Fruit fly (Drosophila melanogaster) whole organism, embryonic: Measurements from ENCODE around the gene MED14.
A peak's percentile ranks its signal among the peaks of the same experiment; 100 is the strongest.

Experiments
- Adf1 ChIP-seq: fragments of 200-800 bp; sonication (Bioruptor generic); IDR thresholded peaks from 2 replicates; pipeline ENCODE4 v1.3.6; 2022; ENCODE audit warnings: missing biosample characterization, missing genetic modification characterization
- Awh ChIP-seq: fragments of 200-800 bp; sonication (Bioruptor generic); IDR thresholded peaks from 2 replicates; pipeline ENCODE4, ENCODE4 v1.3.6; 2022; ENCODE audit warnings: missing biosample characterization, missing genetic modification characterization
- C15 ChIP-seq: fragments of 200-800 bp; sonication (Bioruptor generic); IDR thresholded peaks from 3 replicates; pipeline ENCODE4 v1.3.6; 2022; ENCODE audit warnings: missing biosample characterization, missing genetic modification characterization
- CG11085 ChIP-seq: fragments of 200-800 bp; sonication (Bioruptor generic); IDR thresholded peaks from 2 replicates; pipeline ENCODE4 v1.3.6; 2022; ENCODE audit warnings: missing biosample characterization, missing genetic modification characterization
- CG11560 ChIP-seq: fragments of 200-800 bp; sonication (Bioruptor generic); IDR thresholded peaks from 3 replicates; pipeline ENCODE4 v1.3.6; 2022; ENCODE audit warnings: missing biosample characterization, missing genetic modification characterization
- CG11723 ChIP-seq: fragments of 200-800 bp; sonication (Bioruptor generic); optimal IDR thresholded peaks from 2 replicates; lab custom pipeline; 2017; ENCODE audit warnings: missing biosample characterization, mild to moderate bottlenecking, missing genetic modification characterization
- CG12744 ChIP-seq: fragments of 200-800 bp; sonication (Bioruptor generic); optimal IDR thresholded peaks from 2 replicates; lab custom pipeline; 2016; ENCODE audit warnings: missing biosample characterization, missing genetic modification characterization
- CG14860 ChIP-seq: fragments of 200-800 bp; sonication (Bioruptor generic); IDR thresholded peaks from 3 replicates; pipeline ENCODE4 v1.3.6; 2022; ENCODE audit warnings: missing biosample characterization, missing genetic modification characterization; ENCODE audit not compliant: partially characterized antibody
- CG14965 ChIP-seq: fragments of 200-800 bp; sonication (Bioruptor generic); optimal IDR thresholded peaks from 2 replicates; lab custom pipeline; 2016; ENCODE audit warnings: missing biosample characterization, missing genetic modification characterization, borderline replicate concordance
- CG16863 ChIP-seq: fragments of 200-800 bp; sonication (Bioruptor generic); optimal IDR thresholded peaks from 3 replicates; lab custom pipeline; 2016; ENCODE audit warnings: missing biosample characterization, missing genetic modification characterization
- CG1792 ChIP-seq: fragments of 200-800 bp; sonication (Bioruptor generic); optimal IDR thresholded peaks from 2 replicates; lab custom pipeline; 2016; ENCODE audit warnings: missing biosample characterization, missing genetic modification characterization
- CG2889 ChIP-seq: fragments of 200-800 bp; sonication (Bioruptor generic); IDR thresholded peaks from 3 replicates; pipeline ENCODE4 v1.3.6; 2022; ENCODE audit warnings: missing biosample characterization, missing genetic modification characterization
- CG34376 ChIP-seq: fragments of 200-800 bp; sonication (Bioruptor generic); optimal IDR thresholded peaks from 2 replicates; lab custom pipeline; 2018; ENCODE audit warnings: missing biosample characterization, mild to moderate bottlenecking, missing genetic modification characterization
- CG4360 ChIP-seq: fragments of 200-800 bp; sonication (Bioruptor generic); IDR thresholded peaks from 2 replicates; pipeline ENCODE4 v1.3.6; 2022; ENCODE audit warnings: missing biosample characterization, missing genetic modification characterization
- CG6683 ChIP-seq: fragments of 200-800 bp; sonication (Bioruptor generic); optimal IDR thresholded peaks from 2 replicates; lab custom pipeline; 2017; ENCODE audit warnings: missing biosample characterization, mild to moderate bottlenecking, missing genetic modification characterization, missing genetic modification reagents
- CG7963 ChIP-seq: fragments of 200-800 bp; sonication (Bioruptor generic); IDR thresholded peaks from 3 replicates; pipeline ENCODE4 v1.3.6; 2022; ENCODE audit warnings: missing biosample characterization, missing genetic modification characterization; ENCODE audit not compliant: partially characterized antibody
- CG8089 ChIP-seq: fragments of 200-800 bp; sonication (Bioruptor generic); optimal IDR thresholded peaks from 3 replicates; lab custom pipeline; 2016; ENCODE audit warnings: missing biosample characterization, missing genetic modification characterization
- CG9215 ChIP-seq: fragments of 200-800 bp; sonication (Bioruptor generic); IDR thresholded peaks from 2 replicates; pipeline ENCODE4 v1.3.6; 2022; ENCODE audit warnings: missing biosample characterization, missing genetic modification characterization
- H15 ChIP-seq: fragments of 200-800 bp; sonication (Bioruptor generic); IDR thresholded peaks from 3 replicates; pipeline ENCODE4 v1.3.6; 2022; ENCODE audit warnings: missing biosample characterization, missing genetic modification characterization
- HLHmδ ChIP-seq: fragments of 200-800 bp; sonication (Bioruptor generic); optimal IDR thresholded peaks from 2 replicates; lab custom pipeline; 2018; ENCODE audit warnings: missing biosample characterization, mild to moderate bottlenecking, missing genetic modification characterization, moderate library complexity
- Hand ChIP-seq: fragments of 200-800 bp; sonication (Bioruptor generic); optimal IDR thresholded peaks from 2 replicates; lab custom pipeline; 2017; ENCODE audit warnings: mild to moderate bottlenecking, missing biosample characterization, missing genetic modification reagents, missing genetic modification characterization
- MESR4 ChIP-seq: fragments of 200-800 bp; sonication (Bioruptor generic); optimal IDR thresholded peaks from 2 replicates; lab custom pipeline; 2018; ENCODE audit warnings: missing biosample characterization, mild to moderate bottlenecking, missing genetic modification characterization, moderate library complexity
- Meics ChIP-seq: fragments of 200-800 bp; sonication (Bioruptor generic); optimal IDR thresholded peaks from 2 replicates; lab custom pipeline; 2017; ENCODE audit warnings: missing biosample characterization, mild to moderate bottlenecking, missing genetic modification characterization
- Mrtf ChIP-seq: fragments of 200-800 bp; sonication (Bioruptor generic); IDR thresholded peaks from 3 replicates; pipeline ENCODE4 v1.3.6; 2022; ENCODE audit warnings: missing biosample characterization, missing genetic modification characterization
- NK7.1 ChIP-seq: fragments of 200-800 bp; sonication (Bioruptor generic); optimal IDR thresholded peaks from 3 replicates; lab custom pipeline; 2016; ENCODE audit warnings: missing biosample characterization, missing genetic modification characterization
- Oli ChIP-seq: fragments of 200-800 bp; sonication (Bioruptor generic); optimal IDR thresholded peaks from 2 replicates; lab custom pipeline; 2018; ENCODE audit warnings: missing biosample characterization, mild to moderate bottlenecking, missing genetic modification characterization, moderate library complexity
- Sry-β ChIP-seq: fragments of 200-800 bp; sonication (Bioruptor generic); optimal IDR thresholded peaks from 2 replicates; lab custom pipeline; 2018; ENCODE audit warnings: missing biosample characterization, mild to moderate bottlenecking, missing genetic modification characterization, moderate library complexity
- TFAM ChIP-seq: fragments of 200-800 bp; sonication (Bioruptor generic); optimal IDR thresholded peaks from 2 replicates; lab custom pipeline; 2017; ENCODE audit warnings: missing biosample characterization, missing genetic modification characterization, inconsistent platforms
- br ChIP-seq: fragments of >200 bp; optimal IDR thresholded peaks from 2 replicates; lab custom pipeline; 2017
- chinmo ChIP-seq: fragments of 200-800 bp; sonication (Bioruptor generic); IDR thresholded peaks from 4 replicates; pipeline ENCODE4 v1.3.6; 2022; ENCODE audit warnings: missing biosample characterization, missing genetic modification characterization; ENCODE audit not compliant: partially characterized antibody
- esg ChIP-seq: fragments of 200-800 bp; sonication (Bioruptor generic); conservative IDR thresholded peaks from 2 replicates; pipeline ENCODE4 v1.3.6; 2022; ENCODE audit warnings: missing biosample characterization, missing genetic modification characterization
- exex ChIP-seq: fragments of 200-800 bp; sonication (Bioruptor generic); optimal IDR thresholded peaks from 4 replicates; lab custom pipeline; 2018; ENCODE audit warnings: missing biosample characterization, mild to moderate bottlenecking, missing genetic modification characterization, moderate library complexity
- fd64A ChIP-seq: fragments of 200-800 bp; sonication (Bioruptor generic); optimal IDR thresholded peaks from 3 replicates; lab custom pipeline; 2018; ENCODE audit warnings: missing biosample characterization, mild to moderate bottlenecking, missing genetic modification characterization
- hth ChIP-seq: fragments of >200 bp; optimal IDR thresholded peaks from 2 replicates; lab custom pipeline; 2017; ENCODE audit warnings: inconsistent platforms
- maf-S ChIP-seq: fragments of 200-800 bp; sonication (Bioruptor generic); optimal IDR thresholded peaks from 2 replicates; lab custom pipeline; 2016; ENCODE audit warnings: missing biosample characterization, missing genetic modification characterization
- mam ChIP-seq: fragments of 200-800 bp; sonication (Bioruptor generic); optimal IDR thresholded peaks from 3 replicates; lab custom pipeline; 2016; ENCODE audit warnings: missing biosample characterization, missing genetic modification characterization
- otp ChIP-seq: fragments of 200-800 bp; sonication (Bioruptor generic); IDR thresholded peaks from 3 replicates; pipeline ENCODE4, ENCODE4 v1.3.6; 2022; ENCODE audit warnings: missing biosample characterization, missing genetic modification characterization
- pb ChIP-seq: fragments of 200-800 bp; sonication (Bioruptor generic); optimal IDR thresholded peaks from 3 replicates; lab custom pipeline; 2016; ENCODE audit warnings: missing biosample characterization, missing genetic modification characterization
- scrt ChIP-seq: fragments of 200-800 bp; sonication (Bioruptor generic); optimal IDR thresholded peaks from 2 replicates; lab custom pipeline; 2018; ENCODE audit warnings: missing biosample characterization, mild to moderate bottlenecking, missing genetic modification characterization, moderate library complexity
- sens ChIP-seq: fragments of 200-800 bp; sonication (Bioruptor generic); peaks from one replicate; lab custom pipeline; 2016; ENCODE audit warnings: missing biosample characterization, missing genetic modification characterization
- tll ChIP-seq, 2 experiments: fragments of 200-800 bp in 1 of 2; fragments of >200 bp in 1 of 2; sonication (Bioruptor generic) in 1 of 2; optimal IDR thresholded peaks; 2 replicates each; lab custom pipeline; 2017 to 2019; ENCODE audit warnings: missing biosample characterization in 2 of 2, missing genetic modification characterization in 2 of 2, mild to moderate bottlenecking in 1 of 2, moderate library complexity in 1 of 2
- toy ChIP-seq: fragments of 200-800 bp; sonication (Bioruptor generic); IDR thresholded peaks from 2 replicates; pipeline ENCODE4 v1.3.6; 2022; ENCODE audit warnings: missing biosample characterization, missing genetic modification characterization
- twi ChIP-seq: fragments of 200-800 bp; optimal IDR thresholded peaks from 2 replicates; lab custom pipeline; 2019; ENCODE audit warnings: missing biosample characterization, mild to moderate bottlenecking, missing genetic modification characterization, moderate library complexity
- zfh1 ChIP-seq: fragments of 200-800 bp; sonication (Bioruptor generic); IDR thresholded peaks from 3 replicates; pipeline ENCODE4 v1.3.6; 2022; ENCODE audit warnings: missing biosample characterization, missing genetic modification characterization

Gene MED14

dm6 chr3L:606490-607327 is 13.7 kb downstream of the MED14 start, which contains the start of gene Reg-2 (continued):
- TF ChIP-seq CG16863 (GFP tag; lab: Kevin White, UChicago), result no peak
- TF ChIP-seq otp, result no peak
- no peak for TF ChIP-seq CG14965 (GFP tag; lab: Kevin White, UChicago)
- TF ChIP-seq toy, result no peak
- no peak for TF ChIP-seq Mrtf (GFP tag; lab: Robert Waterston, UW)
- no peak for TF ChIP-seq br
- TF ChIP-seq CG34376 (GFP tag; lab: Kevin White, UChicago), result peak; percentile 99
- TF ChIP-seq fd64A, result no peak
- no peak for TF ChIP-seq mam
- no peak for TF ChIP-seq scrt (GFP tag; lab: Kevin White, UChicago)
- no peak for TF ChIP-seq Sry-β (GFP tag; lab: Kevin White, UChicago)
- no peak for TF ChIP-seq CG6683
- TF ChIP-seq CG7963 (GFP tag; lab: Robert Waterston, UW), result no peak
- no peak for TF ChIP-seq MESR4 (GFP tag; lab: Kevin White, UChicago)
- TF ChIP-seq CG11560 (tag; lab: Robert Waterston, UW), result no peak
- TF ChIP-seq twi, result no peak
- no peak for TF ChIP-seq CG11723 (GFP tag; lab: Kevin White, UChicago)
- TF ChIP-seq Hand (GFP tag; lab: Kevin White, UChicago), result no peak
- no peak for TF ChIP-seq CG8089 (GFP tag; lab: Kevin White, UChicago)
- TF ChIP-seq CG12744, result no peak
- no peak for TF ChIP-seq CG1792 (GFP tag; lab: Kevin White, UChicago)
- TF ChIP-seq Meics (GFP tag; lab: Kevin White, UChicago), result peak; percentile 12
- TF ChIP-seq TFAM (GFP tag; lab: Kevin White, UChicago), result no peak
- no peak for TF ChIP-seq Adf1
- TF ChIP-seq CG14860 (GFP tag; lab: Robert Waterston, UW), result no peak
- no peak for TF ChIP-seq H15
- no peak for TF ChIP-seq hth
- no peak for TF ChIP-seq pb (GFP tag; lab: Kevin White, UChicago)
- TF ChIP-seq maf-S (GFP tag; lab: Kevin White, UChicago), result no peak
- no peak for TF ChIP-seq C15 (GFP tag; lab: Robert Waterston, UW)
- TF ChIP-seq exex (tag; lab: Kevin White, UChicago), result peak; percentile 98
- no peak for TF ChIP-seq CG9215 (GFP tag; lab: Robert Waterston, UW)
- TF ChIP-seq Oli, result no peak
- no peak for TF ChIP-seq HLHmδ (GFP tag; lab: Kevin White, UChicago)
- TF ChIP-seq NK7.1 (GFP tag; lab: Kevin White, UChicago), result no peak
- no peak for TF ChIP-seq CG11085 (GFP tag; lab: Robert Waterston, UW)
- TF ChIP-seq CG2889 (GFP tag; lab: Robert Waterston, UW), result no peak
- no peak for TF ChIP-seq zfh1 (GFP tag; lab: Robert Waterston, UW)
- no peak for TF ChIP-seq tll (GFP tag; optimal IDR thresholded peaks at IDR 0.05; lab: Kevin White, UChicago)

dm6 chr3L:607551-608314 is 14.7 kb downstream of the MED14 start:
- TF ChIP-seq esg (GFP tag; lab: Robert Waterston, UW), result no peak
- TF ChIP-seq chinmo (GFP tag; lab: Robert Waterston, UW), result 0 out of 4 replicates have a peak, but pooled peaks have one; percentile 35
- TF ChIP-seq CG4360 (GFP tag; lab: Robert Waterston, UW), result peak; percentile 55; the same call in 1 of the 2 replicates
- TF ChIP-seq sens (GFP tag; lab: Kevin White, UChicago), result peak; percentile 51
- 0 out of 2 replicates have a peak, but pooled peaks have one; percentile 37 for TF ChIP-seq Awh
